Worm (Caenorhabditis elegans) whole organism, L2 larva: ENCODE measurements around the gene mre-11.

Experiments used
- R02D3.7 ChIP-seq: fragments of 150-350 bp; optimal IDR thresholded peaks from 2 replicates; lab custom pipeline; 2014; ENCODE audit warnings: missing biosample characterization, missing genetic modification characterization
- ceh-82 ChIP-seq: fragments of 150-350 bp; optimal IDR thresholded peaks from 2 replicates; lab custom pipeline; 2014; ENCODE audit warnings: missing biosample characterization, missing genetic modification characterization
- fos-1 ChIP-seq: fragments of 150-350 bp; optimal IDR thresholded peaks from 2 replicates; lab custom pipeline; 2014; ENCODE audit warnings: missing biosample characterization, missing genetic modification characterization
- lin-13 ChIP-seq: fragments of 150-350 bp; optimal IDR thresholded peaks from 2 replicates; lab custom pipeline; 2014; ENCODE audit warnings: missing biosample characterization, missing genetic modification reagents, missing genetic modification characterization
- nhr-10 ChIP-seq: sonication (generic microtip); optimal IDR thresholded peaks from 2 replicates; lab custom pipeline; 2017; ENCODE audit warnings: missing biosample characterization, missing genetic modification characterization
- nhr-11 ChIP-seq: fragments of 150-350 bp; optimal IDR thresholded peaks from 2 replicates; lab custom pipeline; 2014; ENCODE audit warnings: missing biosample characterization, missing genetic modification characterization
- nhr-12 ChIP-seq: fragments of 150-350 bp; optimal IDR thresholded peaks from 2 replicates; lab custom pipeline; 2014; ENCODE audit warnings: missing biosample characterization, missing genetic modification characterization

ce11 chrV:10754050-10754449, 17.4 kb upstream of the mre-11 start, which contains the start of gene F28H7.7:
- TF ChIP-seq fos-1 (tag; lab: Kevin White, UChicago) (no peak), nhr-12 (no peak), lin-13 (GFP tag; lab: Kevin White, UChicago) (no peak), R02D3.7 (tag; lab: Kevin White, UChicago) (no peak), nhr-10 (tag; lab: Kevin White, UChicago) (no peak), nhr-11 (tag; lab: Kevin White, UChicago) (no peak), ceh-82 (no peak)
